Fruit fly (Drosophila melanogaster): ENCODE data around the gene CG33189.

The CG33189 gene

DNA sequence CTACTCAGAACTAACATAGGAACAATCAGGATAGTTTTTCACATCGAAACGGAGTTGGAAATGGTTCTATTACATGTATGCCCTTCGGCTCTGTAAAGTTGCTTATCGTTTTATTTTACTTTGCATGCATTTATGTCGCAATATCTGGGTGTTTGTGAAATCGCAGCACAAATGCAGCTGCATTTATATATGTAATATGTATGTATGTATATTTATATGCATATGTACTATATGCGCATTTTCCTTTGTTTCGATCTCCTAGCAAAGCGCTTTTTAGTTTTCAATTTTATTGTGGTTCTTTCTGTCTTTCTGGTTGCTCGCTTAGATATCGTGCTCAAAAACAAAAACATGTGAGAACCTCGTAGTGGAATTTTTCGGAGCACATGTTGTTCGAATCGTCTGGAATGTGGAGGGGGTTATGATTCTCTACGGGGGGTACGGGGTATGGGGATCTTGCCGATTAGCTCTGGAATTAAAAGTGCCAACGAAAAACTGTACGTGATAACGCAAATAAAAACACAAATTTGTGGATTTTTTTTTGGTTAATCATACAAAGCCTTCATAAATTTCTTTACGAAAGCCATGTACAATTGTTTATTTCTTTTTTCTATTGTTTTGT is 33.5 kb upstream of the CG33189 start (continued):
- TF ChIP-seq CG8290 (GFP tag; optimal IDR thresholded peaks at IDR 0.05) (no peak), CG8290 (tag; optimal IDR thresholded peaks at IDR 0.05) (peak in 1 of 2 experiments; percentile 37), E2f1 (GFP tag; IDR thresholded peaks at IDR 0.05) (no peak), jumu (GFP tag; optimal IDR thresholded peaks at IDR 0.05) (no peak), Kr (GFP tag; optimal IDR thresholded peaks at IDR 0.05) (no peak), Aef1 (GFP tag; IDR thresholded peaks at IDR 0.05) (no peak), ham (GFP tag; IDR thresholded peaks at IDR 0.05) (no peak), CG8359 (GFP tag; optimal IDR thresholded peaks at IDR 0.05; ENCODE audit: borderline replicate concordance) (no peak), Xbp1 (GFP tag; optimal IDR thresholded peaks at IDR 0.05) (no peak), fu2 (GFP tag; optimal IDR thresholded peaks at IDR 0.05) (no peak), gce (GFP tag; IDR thresholded peaks at IDR 0.05) (no peak), Fer2 (tag; optimal IDR thresholded peaks at IDR 0.05) (no peak), fd96Cb (tag; optimal IDR thresholded peaks at IDR 0.05) (no peak), fd64A (GFP tag; optimal IDR thresholded peaks at IDR 0.05) (no peak), Sry-β (GFP tag; optimal IDR thresholded peaks at IDR 0.05) (no peak), lilli (GFP tag; optimal IDR thresholded peaks at IDR 0.05) (no peak), fd3F (GFP tag; optimal IDR thresholded peaks at IDR 0.05) (no peak), Fer1 (GFP tag; optimal IDR thresholded peaks at IDR 0.05) (peak; percentile 36), CG11504 (tag; optimal IDR thresholded peaks at IDR 0.05) (no peak), Lim3 (GFP tag; IDR thresholded peaks at IDR 0.05) (no peak), pb (GFP tag; optimal IDR thresholded peaks at IDR 0.05) (no peak), CG3995 (GFP tag; optimal IDR thresholded peaks at IDR 0.05) (no peak), Tbp (GFP tag; optimal IDR thresholded peaks at IDR 0.05) (no peak), org-1 (GFP tag; optimal IDR thresholded peaks at IDR 0.05) (no peak), CG3847 (GFP tag; IDR thresholded peaks at IDR 0.05) (no peak), CG15011 (GFP tag; optimal IDR thresholded peaks at IDR 0.05) (no peak), Hr51 (GFP tag; optimal IDR thresholded peaks at IDR 0.05) (no peak), mam (GFP tag; optimal IDR thresholded peaks at IDR 0.05) (no peak), HmgD (GFP tag; optimal IDR thresholded peaks at IDR 0.05) (no peak), Camta (GFP tag; optimal IDR thresholded peaks at IDR 0.05) (no peak), CG9817 (tag; optimal IDR thresholded peaks at IDR 0.05) (no peak), Optix (GFP tag; IDR thresholded peaks at IDR 0.05) (no peak), chn (GFP tag; optimal IDR thresholded peaks at IDR 0.05) (no peak), Spps (tag; optimal IDR thresholded peaks at IDR 0.05) (no peak), ATbp (GFP tag; optimal IDR thresholded peaks at IDR 0.05) (no peak), ro (GFP tag; IDR thresholded peaks at IDR 0.05) (no peak), CG6175 (GFP tag; IDR thresholded peaks at IDR 0.05) (no peak), PHDP (tag; optimal IDR thresholded peaks at IDR 0.05) (no peak), CG3726 (GFP tag; IDR thresholded peaks at IDR 0.05) (no peak), az2 (GFP tag; optimal IDR thresholded peaks at IDR 0.05) (no peak), CG2712 (tag; optimal IDR thresholded peaks at IDR 0.05) (no peak), CG17186 (GFP tag; optimal IDR thresholded peaks at IDR 0.05) (no peak), CG10147 (GFP tag; optimal IDR thresholded peaks at IDR 0.05) (peak; percentile 32), CG31224 (GFP tag; IDR thresholded peaks at IDR 0.05) (no peak), NC2β (GFP tag; optimal IDR thresholded peaks at IDR 0.05) (no peak), CG10654 (GFP tag; optimal IDR thresholded peaks at IDR 0.05) (no peak), CG7839 (tag; optimal IDR thresholded peaks at IDR 0.05) (no peak), Hr78 (GFP tag; optimal IDR thresholded peaks at IDR 0.05) (no peak), Dad (GFP tag; optimal IDR thresholded peaks at IDR 0.05) (no peak), CHES-1-like (GFP tag; optimal IDR thresholded peaks at IDR 0.05) (no peak), CG7372 (GFP tag; IDR thresholded peaks at IDR 0.05) (no peak), al (GFP tag; IDR thresholded peaks at IDR 0.05) (no peak)

Data from whole organism, embryonic.